Fruit fly (Drosophila melanogaster) whole organism, embryonic: ENCODE measurements around the gene Gr89a.

Experiments
- Atf-2 ChIP-seq: fragments of 200-800 bp; sonication (Bioruptor generic); optimal IDR thresholded peaks from 2 replicates; lab custom pipeline; 2016; ENCODE audit warnings: missing biosample characterization, missing genetic modification characterization
- BEAF-32 ChIP-seq: fragments of 200-800 bp; sonication (Bioruptor generic); optimal IDR thresholded peaks from 3 replicates; lab custom pipeline; 2017; ENCODE audit warnings: missing biosample characterization, missing genetic modification characterization, mild to moderate bottlenecking, moderate library complexity, missing genetic modification reagents
- Bgb ChIP-seq: fragments of 200-800 bp; sonication (Bioruptor generic); IDR thresholded peaks from 2 replicates; pipeline ENCODE4 v1.3.6; 2022; ENCODE audit warnings: missing biosample characterization, missing genetic modification characterization; ENCODE audit not compliant: partially characterized antibody
- Bteb2 ChIP-seq: fragments of 200-800 bp; sonication (Bioruptor generic); optimal IDR thresholded peaks from 2 replicates; lab custom pipeline; 2016; ENCODE audit warnings: missing biosample characterization, missing genetic modification characterization
- CG1024 ChIP-seq: fragments of 200-800 bp; sonication (Bioruptor generic); IDR thresholded peaks from 2 replicates; pipeline ENCODE4 v1.3.6; 2022; ENCODE audit warnings: missing biosample characterization, missing genetic modification characterization
- CG11398 ChIP-seq: fragments of 200-800 bp; sonication (Bioruptor generic); optimal IDR thresholded peaks from 2 replicates; lab custom pipeline; 2016; ENCODE audit warnings: missing biosample characterization, missing genetic modification characterization
- CG12659 ChIP-seq: fragments of 200-800 bp; sonication (Bioruptor generic); optimal IDR thresholded peaks from 3 replicates; lab custom pipeline; 2017; ENCODE audit warnings: mild to moderate bottlenecking, missing biosample characterization, missing genetic modification reagents, missing genetic modification characterization
- CG15601 ChIP-seq: fragments of 200-800 bp; sonication (Bioruptor generic); optimal IDR thresholded peaks from 3 replicates; lab custom pipeline; 2019; ENCODE audit warnings: missing biosample characterization, mild to moderate bottlenecking, missing genetic modification characterization, moderate library complexity
- CG1602 ChIP-seq: fragments of 200-800 bp; sonication (Bioruptor generic); optimal IDR thresholded peaks from 3 replicates; lab custom pipeline; 2016; ENCODE audit warnings: missing biosample characterization, missing genetic modification characterization
- CG16779 ChIP-seq: fragments of 200-800 bp; sonication (Bioruptor generic); IDR thresholded peaks from 2 replicates; pipeline ENCODE4 v1.3.6; 2022; ENCODE audit warnings: missing biosample characterization, missing genetic modification characterization
- CG18011 ChIP-seq: fragments of 200-800 bp; sonication (Bioruptor generic); optimal IDR thresholded peaks from 2 replicates; lab custom pipeline; 2017; ENCODE audit warnings: missing biosample characterization, missing genetic modification characterization, mild to moderate bottlenecking, moderate library complexity, missing genotype
- CG18619 ChIP-seq: fragments of 200-800 bp; sonication (Bioruptor generic); optimal IDR thresholded peaks from 3 replicates; lab custom pipeline; 2017; ENCODE audit warnings: missing biosample characterization, mild to moderate bottlenecking, missing genetic modification characterization
- CG2120 ChIP-seq: fragments of 200-800 bp; sonication (Bioruptor generic); optimal IDR thresholded peaks from 3 replicates; lab custom pipeline; 2016; ENCODE audit warnings: missing biosample characterization, missing genetic modification characterization
- CG30431 ChIP-seq: fragments of 200-800 bp; sonication (Bioruptor generic); optimal IDR thresholded peaks from 2 replicates; lab custom pipeline; 2017; ENCODE audit warnings: missing biosample characterization, missing genetic modification characterization
- CG42726 ChIP-seq: fragments of 200-800 bp; sonication (Bioruptor generic); IDR thresholded peaks from 2 replicates; pipeline ENCODE4 v1.3.6; 2022; ENCODE audit warnings: missing biosample characterization, missing genetic modification characterization; ENCODE audit not compliant: partially characterized antibody
- CG4282 ChIP-seq: fragments of 200-800 bp; sonication (Bioruptor generic); optimal IDR thresholded peaks from 2 replicates; lab custom pipeline; 2016; ENCODE audit warnings: missing biosample characterization, missing genetic modification characterization
- CG4707 ChIP-seq: fragments of 200-800 bp; sonication (Bioruptor generic); optimal IDR thresholded peaks from 2 replicates; lab custom pipeline; 2018; ENCODE audit warnings: missing biosample characterization, mild to moderate bottlenecking, missing genetic modification characterization, moderate library complexity
- Camta ChIP-seq: fragments of 200-800 bp; sonication (Bioruptor generic); optimal IDR thresholded peaks from 2 replicates; lab custom pipeline; 2016; ENCODE audit warnings: missing biosample characterization, missing genetic modification characterization
- Dip3 ChIP-seq: fragments of 200-800 bp; sonication (Bioruptor generic); optimal IDR thresholded peaks from 3 replicates; lab custom pipeline; 2016; ENCODE audit warnings: missing biosample characterization, missing genetic modification characterization
- Fer1 ChIP-seq: fragments of 200-800 bp; sonication (Bioruptor generic); optimal IDR thresholded peaks from 2 replicates; lab custom pipeline; 2017; ENCODE audit warnings: missing biosample characterization, mild to moderate bottlenecking, missing genetic modification characterization
- Jarid2 ChIP-seq: fragments of 200-800 bp; sonication (Bioruptor generic); optimal IDR thresholded peaks from 3 replicates; lab custom pipeline; 2017; ENCODE audit warnings: mild to moderate bottlenecking, missing biosample characterization, missing genetic modification reagents, missing genetic modification characterization
- Lhr ChIP-seq: fragments of 200-800 bp; sonication (Bioruptor generic); optimal IDR thresholded peaks from 3 replicates; lab custom pipeline; 2017; ENCODE audit warnings: mild to moderate bottlenecking, missing biosample characterization, missing genetic modification reagents, missing genetic modification characterization
- Med ChIP-seq: fragments of 200-800 bp; sonication (Bioruptor generic); peaks from one replicate; lab custom pipeline; 2016; ENCODE audit warnings: missing biosample characterization, missing genetic modification characterization, mild to moderate bottlenecking, inconsistent platforms, moderate library complexity
- Mes4 ChIP-seq: fragments of 200-800 bp; sonication (Bioruptor generic); optimal IDR thresholded peaks from 2 replicates; lab custom pipeline; 2016; ENCODE audit warnings: missing biosample characterization, missing genetic modification characterization
- NC2β ChIP-seq: fragments of 200-800 bp; sonication (Bioruptor generic); optimal IDR thresholded peaks from 2 replicates; lab custom pipeline; 2016; ENCODE audit warnings: missing biosample characterization, missing genetic modification characterization
- PHDP ChIP-seq: fragments of 200-800 bp; sonication (Bioruptor generic); optimal IDR thresholded peaks from 3 replicates; lab custom pipeline; 2018; ENCODE audit warnings: missing biosample characterization, mild to moderate bottlenecking, missing genetic modification characterization, moderate library complexity
- Sox100B ChIP-seq: fragments of 200-800 bp; sonication (Bioruptor generic); optimal IDR thresholded peaks from 3 replicates; lab custom pipeline; 2018; ENCODE audit warnings: missing biosample characterization, mild to moderate bottlenecking, missing genetic modification characterization
- Tbp ChIP-seq: fragments of >200 bp; optimal IDR thresholded peaks from 2 replicates; lab custom pipeline; 2018; ENCODE audit warnings: missing biosample characterization, missing genetic modification characterization
- chn ChIP-seq: fragments of 200-800 bp; sonication (Bioruptor generic); optimal IDR thresholded peaks from 2 replicates; lab custom pipeline; 2016; ENCODE audit warnings: missing biosample characterization, missing genetic modification characterization
- cwo ChIP-seq: fragments of 200-800 bp; sonication (Bioruptor generic); optimal IDR thresholded peaks from 3 replicates; lab custom pipeline; 2017; ENCODE audit warnings: missing biosample characterization, missing genetic modification characterization, mild to moderate bottlenecking, moderate library complexity, missing genetic modification reagents
- danr ChIP-seq: fragments of 200-800 bp; sonication (Bioruptor generic); IDR thresholded peaks from 2 replicates; pipeline ENCODE4 v1.3.6; 2022; ENCODE audit warnings: missing biosample characterization, missing genetic modification characterization
- ewg ChIP-seq: fragments of 200-800 bp; sonication (Bioruptor generic); optimal IDR thresholded peaks from 3 replicates; lab custom pipeline; 2017; ENCODE audit warnings: mild to moderate bottlenecking, missing biosample characterization, missing genetic modification reagents, missing genetic modification characterization
- eyg ChIP-seq: fragments of 200-800 bp; sonication (Bioruptor generic); optimal IDR thresholded peaks from 3 replicates; lab custom pipeline; 2016; ENCODE audit warnings: missing biosample characterization, missing genetic modification characterization
- fd3F ChIP-seq: fragments of 200-800 bp; sonication (Bioruptor generic); optimal IDR thresholded peaks from 2 replicates; lab custom pipeline; 2018; ENCODE audit warnings: missing biosample characterization, mild to moderate bottlenecking, missing genetic modification characterization, moderate library complexity
- ind ChIP-seq: fragments of 200-800 bp; sonication (Bioruptor generic); optimal IDR thresholded peaks from 3 replicates; lab custom pipeline; 2016; ENCODE audit warnings: missing biosample characterization, missing genetic modification characterization
- inv ChIP-seq: fragments of 200-800 bp; sonication (Bioruptor generic); IDR thresholded peaks from 2 replicates; pipeline ENCODE4 v1.3.6; 2022; ENCODE audit warnings: missing biosample characterization, missing genetic modification characterization; ENCODE audit not compliant: partially characterized antibody
- knrl ChIP-seq: fragments of 200-800 bp; sonication (Bioruptor generic); IDR thresholded peaks from 3 replicates; pipeline ENCODE4 v1.3.6; 2022; ENCODE audit warnings: missing biosample characterization, missing genetic modification characterization; ENCODE audit not compliant: partially characterized antibody
- lab ChIP-seq: fragments of 200-800 bp; sonication (Bioruptor generic); optimal IDR thresholded peaks from 3 replicates; lab custom pipeline; 2017; ENCODE audit warnings: missing biosample characterization, missing genetic modification characterization, mild to moderate bottlenecking, moderate library complexity, missing genetic modification reagents
- nerfin-2 ChIP-seq: fragments of 200-800 bp; sonication (Bioruptor generic); IDR thresholded peaks from 2 replicates; pipeline ENCODE4 v1.3.6; 2022; ENCODE audit warnings: missing biosample characterization, missing genetic modification characterization; ENCODE audit not compliant: partially characterized antibody
- otp ChIP-seq: fragments of 200-800 bp; sonication (Bioruptor generic); IDR thresholded peaks from 3 replicates; pipeline ENCODE4, ENCODE4 v1.3.6; 2022; ENCODE audit warnings: missing biosample characterization, missing genetic modification characterization
- pfk ChIP-seq: fragments of 200-800 bp; sonication (Bioruptor generic); optimal IDR thresholded peaks from 2 replicates; lab custom pipeline; 2018; ENCODE audit warnings: missing biosample characterization, mild to moderate bottlenecking, missing genetic modification characterization, moderate library complexity
- ranshi ChIP-seq: fragments of 200-800 bp; sonication (Bioruptor generic); IDR thresholded peaks from 2 replicates; pipeline ENCODE4 v1.3.6; 2022; ENCODE audit warnings: missing biosample characterization, missing genetic modification characterization
- sd ChIP-seq: fragments of 200-800 bp; sonication (Bioruptor generic); optimal IDR thresholded peaks from 3 replicates; lab custom pipeline; 2018; ENCODE audit warnings: missing biosample characterization, mild to moderate bottlenecking, missing genetic modification characterization, moderate library complexity
- sens-2 ChIP-seq: fragments of 200-800 bp; sonication (Bioruptor generic); IDR thresholded peaks from 2 replicates; pipeline ENCODE4 v1.3.6; 2022; ENCODE audit warnings: missing biosample characterization, missing genetic modification characterization
- seq ChIP-seq: fragments of 200-800 bp; sonication (Bioruptor generic); IDR thresholded peaks from 2 replicates; pipeline ENCODE4 v1.3.6; 2022; ENCODE audit warnings: missing biosample characterization, missing genetic modification characterization
- sisA ChIP-seq: fragments of 200-800 bp; sonication (Bioruptor generic); IDR thresholded peaks from 2 replicates; pipeline ENCODE4 v1.3.6; 2022; ENCODE audit warnings: missing biosample characterization, missing genetic modification characterization
- sob ChIP-seq: fragments of 200-800 bp; sonication (Bioruptor generic); IDR thresholded peaks from 2 replicates; pipeline ENCODE4 v1.3.6; 2022; ENCODE audit warnings: missing biosample characterization, missing genetic modification characterization
- zen ChIP-seq: fragments of 200-800 bp; sonication (Bioruptor generic); optimal IDR thresholded peaks from 3 replicates; lab custom pipeline; 2018; ENCODE audit warnings: missing biosample characterization, mild to moderate bottlenecking, missing genetic modification characterization, moderate library complexity
- zfh2 ChIP-seq: fragments of 200-800 bp; sonication (Bioruptor generic); optimal IDR thresholded peaks from 2 replicates; lab custom pipeline; 2016; ENCODE audit warnings: missing biosample characterization, missing genetic modification characterization

The Gr89a gene

dm6 chr3R:16502595-16503305 lies 4.0 kb upstream of the Gr89a start, which contains the start of gene CG42342 (continued):
- TF ChIP-seq lab, result no peak
- no peak for TF ChIP-seq nerfin-2
- TF ChIP-seq Bteb2 (GFP tag; lab: Kevin White, UChicago), result no peak
- TF ChIP-seq ewg, result no peak
- no peak for TF ChIP-seq Mes4 (GFP tag; lab: Kevin White, UChicago)
- TF ChIP-seq CG4282 (GFP tag; lab: Kevin White, UChicago), result no peak
- no peak for TF ChIP-seq Camta (GFP tag; lab: Kevin White, UChicago)
- no peak for TF ChIP-seq CG2120
- no peak for TF ChIP-seq CG16779 (GFP tag; lab: Robert Waterston, UW)
- TF ChIP-seq CG11398 (GFP tag; lab: Kevin White, UChicago), result no peak
- peak; percentile 6 for TF ChIP-seq Fer1 (GFP tag; lab: Kevin White, UChicago)
- no peak for TF ChIP-seq Atf-2
- no peak for TF ChIP-seq seq
- no peak for TF ChIP-seq chn
- TF ChIP-seq ranshi (GFP tag; lab: Robert Waterston, UW), result no peak
- no peak for TF ChIP-seq NC2β (GFP tag; lab: Kevin White, UChicago)
- TF ChIP-seq Jarid2, result peak; percentile 89
- no peak for TF ChIP-seq zfh2
- no peak for TF ChIP-seq pfk (GFP tag; lab: Kevin White, UChicago)
- peak; percentile 45; the same call in 1 of the 2 replicates for TF ChIP-seq Bgb (GFP tag; lab: Robert Waterston, UW)
- no peak for TF ChIP-seq CG1024 (GFP tag; lab: Robert Waterston, UW)
- TF ChIP-seq CG30431 (GFP tag; lab: Kevin White, UChicago), result no peak
- no peak for TF ChIP-seq CG18619 (GFP tag; lab: Kevin White, UChicago)
- peak; percentile 75 for TF ChIP-seq Med (GFP tag; lab: Kevin White, UChicago)
- no peak for TF ChIP-seq CG42726 (GFP tag; lab: Robert Waterston, UW)
- no peak for TF ChIP-seq inv (GFP tag; lab: Robert Waterston, UW)
- no peak for TF ChIP-seq knrl (GFP tag; lab: Robert Waterston, UW)
- TF ChIP-seq CG12659 (GFP tag; lab: Kevin White, UChicago), result no peak
- TF ChIP-seq CG15601, result no peak
- TF ChIP-seq eyg (GFP tag; lab: Kevin White, UChicago), result no peak
- no peak for TF ChIP-seq ind (GFP tag; lab: Kevin White, UChicago)
- no peak for TF ChIP-seq Dip3 (GFP tag; lab: Kevin White, UChicago)
- no peak for TF ChIP-seq fd3F (GFP tag; lab: Kevin White, UChicago)
- TF ChIP-seq sob (GFP tag; lab: Robert Waterston, UW), result no peak
- TF ChIP-seq CG4707 (GFP tag; lab: Kevin White, UChicago), result no peak
- TF ChIP-seq otp (GFP tag; lab: Robert Waterston, UW), result 0 out of 3 replicates have a peak, but pooled peaks have one; percentile 14

- TF ChIP-seq sd (tag; lab: Kevin White, UChicago) (no peak), cwo (GFP tag; lab: Kevin White, UChicago) (no peak), sisA (GFP tag; lab: Robert Waterston, UW) (no peak), BEAF-32 (no peak), Lhr (GFP tag; lab: Kevin White, UChicago) (no peak), zen (tag; lab: Kevin White, UChicago) (no peak), danr (no peak), sens-2 (GFP tag; lab: Robert Waterston, UW) (no peak), CG18011 (GFP tag; lab: Kevin White, UChicago) (no peak), Sox100B (GFP tag; lab: Kevin White, UChicago) (peak; percentile 27), Tbp (GFP tag; lab: Kevin White, UChicago) (no peak), PHDP (no peak), CG1602 (no peak)
Measured at dm6 chr3R:16500919-16501851, 2.4 kb upstream of the Gr89a start, which contains the start of gene Decay. TSS of gene Decay (minus strand) at chr3R:16501050.
